Fruit fly (Drosophila melanogaster) whole organism, embryonic: ENCODE measurements around the gene osk.

ENCODE experiments used
- Awh ChIP-seq: fragments of 200-800 bp; sonication (Bioruptor generic); IDR thresholded peaks from 2 replicates; pipeline ENCODE4, ENCODE4 v1.3.6; 2022; ENCODE audit warnings: missing biosample characterization, missing genetic modification characterization
- B-H2 ChIP-seq: fragments of 200-800 bp; sonication (Bioruptor generic); optimal IDR thresholded peaks from 2 replicates; lab custom pipeline; 2018; ENCODE audit warnings: missing biosample characterization, mild to moderate bottlenecking, missing genetic modification characterization
- BEAF-32 ChIP-seq: fragments of 200-800 bp; sonication (Bioruptor generic); optimal IDR thresholded peaks from 3 replicates; lab custom pipeline; 2017; ENCODE audit warnings: missing biosample characterization, missing genetic modification characterization, mild to moderate bottlenecking, moderate library complexity, missing genetic modification reagents
- CG1024 ChIP-seq: fragments of 200-800 bp; sonication (Bioruptor generic); IDR thresholded peaks from 2 replicates; pipeline ENCODE4 v1.3.6; 2022; ENCODE audit warnings: missing biosample characterization, missing genetic modification characterization
- CG10431 ChIP-seq: fragments of 200-800 bp; sonication (Bioruptor generic); optimal IDR thresholded peaks from 3 replicates; lab custom pipeline; 2018; ENCODE audit warnings: missing biosample characterization, mild to moderate bottlenecking, missing genetic modification characterization
- CG10462 ChIP-seq: fragments of 200-800 bp; sonication (Bioruptor generic); optimal IDR thresholded peaks from 2 replicates; lab custom pipeline; 2016; ENCODE audit warnings: missing biosample characterization, missing genetic modification characterization
- CG11085 ChIP-seq: fragments of 200-800 bp; sonication (Bioruptor generic); IDR thresholded peaks from 2 replicates; pipeline ENCODE4 v1.3.6; 2022; ENCODE audit warnings: missing biosample characterization, missing genetic modification characterization
- CG11504 ChIP-seq: fragments of 200-800 bp; sonication (Bioruptor generic); optimal IDR thresholded peaks from 3 replicates; lab custom pipeline; 2019; ENCODE audit warnings: missing biosample characterization, mild to moderate bottlenecking, missing genetic modification characterization, moderate library complexity
- CG13296 ChIP-seq: fragments of 200-800 bp; sonication (Bioruptor generic); optimal IDR thresholded peaks from 3 replicates; lab custom pipeline; 2018; ENCODE audit warnings: missing biosample characterization, mild to moderate bottlenecking, missing genetic modification characterization
- CG15073 ChIP-seq: fragments of 200-800 bp; sonication (Bioruptor generic); optimal IDR thresholded peaks from 2 replicates; lab custom pipeline; 2016; ENCODE audit warnings: missing biosample characterization, missing genetic modification characterization
- CG1603 ChIP-seq: fragments of 200-800 bp; sonication (Bioruptor generic); optimal IDR thresholded peaks from 2 replicates; lab custom pipeline; 2019; ENCODE audit warnings: missing biosample characterization, mild to moderate bottlenecking, missing genetic modification characterization, moderate library complexity
- CG17328 ChIP-seq: fragments of 200-800 bp; sonication (Bioruptor generic); IDR thresholded peaks from 2 replicates; pipeline ENCODE4 v1.3.6; 2022; ENCODE audit warnings: missing biosample characterization, missing genetic modification characterization
- CG17802 ChIP-seq: fragments of 200-800 bp; sonication (Bioruptor generic); optimal IDR thresholded peaks from 2 replicates; lab custom pipeline; 2018; ENCODE audit warnings: missing biosample characterization, mild to moderate bottlenecking, missing genetic modification characterization, moderate library complexity
- CG17829 ChIP-seq: fragments of 200-800 bp; optimal IDR thresholded peaks from 2 replicates; lab custom pipeline; 2019; ENCODE audit warnings: missing biosample characterization, mild to moderate bottlenecking, missing genetic modification characterization, moderate library complexity
- CG18619 ChIP-seq: fragments of 200-800 bp; sonication (Bioruptor generic); optimal IDR thresholded peaks from 3 replicates; lab custom pipeline; 2017; ENCODE audit warnings: missing biosample characterization, mild to moderate bottlenecking, missing genetic modification characterization
- CG2120 ChIP-seq: fragments of 200-800 bp; sonication (Bioruptor generic); optimal IDR thresholded peaks from 3 replicates; lab custom pipeline; 2016; ENCODE audit warnings: missing biosample characterization, missing genetic modification characterization
- CG3065 ChIP-seq: fragments of 200-800 bp; sonication (Bioruptor generic); optimal IDR thresholded peaks from 2 replicates; lab custom pipeline; 2016; ENCODE audit warnings: missing biosample characterization, missing genetic modification characterization
- CG3726 ChIP-seq: fragments of 200-800 bp; sonication (Bioruptor generic); IDR thresholded peaks from 3 replicates; pipeline ENCODE4, ENCODE4 v1.3.6; 2022; ENCODE audit warnings: missing biosample characterization, missing genetic modification characterization
- CG42726 ChIP-seq: fragments of 200-800 bp; sonication (Bioruptor generic); IDR thresholded peaks from 2 replicates; pipeline ENCODE4 v1.3.6; 2022; ENCODE audit warnings: missing biosample characterization, missing genetic modification characterization; ENCODE audit not compliant: partially characterized antibody
- CG4424 ChIP-seq: fragments of 200-800 bp; sonication (Bioruptor generic); optimal IDR thresholded peaks from 3 replicates; lab custom pipeline; 2016; ENCODE audit warnings: missing biosample characterization, missing genetic modification characterization
- CG4617 ChIP-seq: fragments of 200-800 bp; sonication (Bioruptor generic); optimal IDR thresholded peaks from 3 replicates; lab custom pipeline; 2016; ENCODE audit warnings: missing biosample characterization, missing genetic modification characterization, borderline replicate concordance
- CG6272 ChIP-seq: fragments of 200-800 bp; sonication (Bioruptor generic); IDR thresholded peaks from 2 replicates; pipeline ENCODE4 v1.3.6; 2022; ENCODE audit warnings: missing biosample characterization, missing genetic modification characterization
- CG8944 ChIP-seq: fragments of 200-800 bp; sonication (Bioruptor generic); optimal IDR thresholded peaks from 3 replicates; lab custom pipeline; 2016; ENCODE audit warnings: missing biosample characterization, missing genetic modification characterization
- Dip2 ChIP-seq: fragments of 200-800 bp; sonication (Bioruptor generic); IDR thresholded peaks from 2 replicates; pipeline ENCODE4 v1.3.6; 2022; ENCODE audit warnings: missing biosample characterization, missing genetic modification characterization
- Elba2 ChIP-seq: fragments of 200-800 bp; sonication (Bioruptor generic); optimal IDR thresholded peaks from 3 replicates; lab custom pipeline; 2016; ENCODE audit warnings: missing biosample characterization, missing genetic modification characterization
- Hsf ChIP-seq: fragments of 200-800 bp; sonication (Bioruptor generic); optimal IDR thresholded peaks from 3 replicates; lab custom pipeline; 2016; ENCODE audit warnings: missing biosample characterization, missing genetic modification characterization
- MTF-1 ChIP-seq: fragments of 200-800 bp; sonication (Bioruptor generic); optimal IDR thresholded peaks from 2 replicates; lab custom pipeline; 2018; ENCODE audit warnings: missing biosample characterization, mild to moderate bottlenecking, missing genetic modification characterization, borderline replicate concordance
- Mes4 ChIP-seq: fragments of 200-800 bp; sonication (Bioruptor generic); optimal IDR thresholded peaks from 2 replicates; lab custom pipeline; 2016; ENCODE audit warnings: missing biosample characterization, missing genetic modification characterization
- NK7.1 ChIP-seq: fragments of 200-800 bp; sonication (Bioruptor generic); optimal IDR thresholded peaks from 3 replicates; lab custom pipeline; 2016; ENCODE audit warnings: missing biosample characterization, missing genetic modification characterization
- Usf ChIP-seq: fragments of 200-800 bp; sonication (Bioruptor generic); optimal IDR thresholded peaks from 2 replicates; lab custom pipeline; 2017; ENCODE audit warnings: missing genotype, missing biosample characterization, missing genetic modification characterization
- Vsx1 ChIP-seq: fragments of 200-800 bp; sonication (Bioruptor generic); optimal IDR thresholded peaks from 2 replicates; lab custom pipeline; 2017; ENCODE audit warnings: missing biosample characterization, mild to moderate bottlenecking, missing genetic modification characterization, missing genetic modification reagents
- ase ChIP-seq: fragments of 200-800 bp; sonication (Bioruptor generic); IDR thresholded peaks from 3 replicates; pipeline ENCODE4 v1.3.6; 2022; ENCODE audit warnings: missing biosample characterization, missing genetic modification characterization
- az2 ChIP-seq: fragments of 200-800 bp; sonication (Bioruptor generic); optimal IDR thresholded peaks from 3 replicates; lab custom pipeline; 2016; ENCODE audit warnings: missing biosample characterization, missing genetic modification characterization
- br ChIP-seq: fragments of >200 bp; optimal IDR thresholded peaks from 2 replicates; lab custom pipeline; 2017
- btn ChIP-seq: fragments of 200-800 bp; sonication (Bioruptor generic); optimal IDR thresholded peaks from 2 replicates; lab custom pipeline; 2016; ENCODE audit warnings: missing biosample characterization, missing genetic modification characterization
- chif ChIP-seq, 2 experiments: fragments of 200-800 bp; sonication (Bioruptor generic); optimal IDR thresholded peaks; 3 replicates each; lab custom pipeline; 2016; ENCODE audit warnings: missing biosample characterization in 2 of 2, missing genetic modification characterization in 2 of 2
- chn ChIP-seq: fragments of 200-800 bp; sonication (Bioruptor generic); optimal IDR thresholded peaks from 2 replicates; lab custom pipeline; 2016; ENCODE audit warnings: missing biosample characterization, missing genetic modification characterization
- crc ChIP-seq: fragments of 200-800 bp; sonication (Bioruptor generic); optimal IDR thresholded peaks from 2 replicates; lab custom pipeline; 2016; ENCODE audit warnings: missing biosample characterization, missing genetic modification characterization
- da ChIP-seq: fragments of 200-800 bp; sonication (Bioruptor generic); optimal IDR thresholded peaks from 2 replicates; lab custom pipeline; 2016; ENCODE audit warnings: missing biosample characterization, missing genetic modification characterization
- danr ChIP-seq: fragments of 200-800 bp; sonication (Bioruptor generic); IDR thresholded peaks from 2 replicates; pipeline ENCODE4 v1.3.6; 2022; ENCODE audit warnings: missing biosample characterization, missing genetic modification characterization
- en ChIP-seq: fragments of 200-800 bp; sonication (Bioruptor generic); optimal IDR thresholded peaks from 2 replicates; lab custom pipeline; 2016; ENCODE audit warnings: missing biosample characterization, missing genetic modification characterization
- fd64A ChIP-seq: fragments of 200-800 bp; sonication (Bioruptor generic); optimal IDR thresholded peaks from 3 replicates; lab custom pipeline; 2018; ENCODE audit warnings: missing biosample characterization, mild to moderate bottlenecking, missing genetic modification characterization
- ind ChIP-seq: fragments of 200-800 bp; sonication (Bioruptor generic); optimal IDR thresholded peaks from 3 replicates; lab custom pipeline; 2016; ENCODE audit warnings: missing biosample characterization, missing genetic modification characterization
- kay ChIP-seq: fragments of 200-800 bp; sonication (Bioruptor generic); optimal IDR thresholded peaks from 2 replicates; lab custom pipeline; 2016; ENCODE audit warnings: missing biosample characterization, missing genetic modification characterization
- ken ChIP-seq: fragments of 200-800 bp; sonication (Bioruptor generic); IDR thresholded peaks from 3 replicates; pipeline ENCODE4 v1.3.6; 2022; ENCODE audit warnings: missing biosample characterization, missing genetic modification characterization
- kni ChIP-seq: fragments of 200-800 bp; sonication (Bioruptor generic); optimal IDR thresholded peaks from 3 replicates; lab custom pipeline; 2017; ENCODE audit warnings: mild to moderate bottlenecking, missing biosample characterization, missing genetic modification reagents, missing genetic modification characterization
- mam ChIP-seq: fragments of 200-800 bp; sonication (Bioruptor generic); optimal IDR thresholded peaks from 3 replicates; lab custom pipeline; 2016; ENCODE audit warnings: missing biosample characterization, missing genetic modification characterization
- pho ChIP-seq: fragments of 200-800 bp; sonication (Bioruptor generic); optimal IDR thresholded peaks from 2 replicates; lab custom pipeline; 2016; ENCODE audit warnings: missing biosample characterization, missing genetic modification characterization
- pros ChIP-seq: fragments of 200-800 bp; sonication (Bioruptor generic); optimal IDR thresholded peaks from 3 replicates; lab custom pipeline; 2019; ENCODE audit warnings: missing biosample characterization, mild to moderate bottlenecking, missing genetic modification characterization, moderate library complexity
- repo ChIP-seq: fragments of 200-800 bp; sonication (Bioruptor generic); optimal IDR thresholded peaks from 2 replicates; lab custom pipeline; 2016; ENCODE audit warnings: missing biosample characterization, missing genetic modification characterization
- run ChIP-seq: fragments of 200-800 bp; sonication (Bioruptor generic); optimal IDR thresholded peaks from 3 replicates; lab custom pipeline; 2018; ENCODE audit warnings: missing biosample characterization, mild to moderate bottlenecking, missing genetic modification characterization
- zfh2 ChIP-seq: fragments of 200-800 bp; sonication (Bioruptor generic); optimal IDR thresholded peaks from 2 replicates; lab custom pipeline; 2016; ENCODE audit warnings: missing biosample characterization, missing genetic modification characterization

osk gene

DNA sequence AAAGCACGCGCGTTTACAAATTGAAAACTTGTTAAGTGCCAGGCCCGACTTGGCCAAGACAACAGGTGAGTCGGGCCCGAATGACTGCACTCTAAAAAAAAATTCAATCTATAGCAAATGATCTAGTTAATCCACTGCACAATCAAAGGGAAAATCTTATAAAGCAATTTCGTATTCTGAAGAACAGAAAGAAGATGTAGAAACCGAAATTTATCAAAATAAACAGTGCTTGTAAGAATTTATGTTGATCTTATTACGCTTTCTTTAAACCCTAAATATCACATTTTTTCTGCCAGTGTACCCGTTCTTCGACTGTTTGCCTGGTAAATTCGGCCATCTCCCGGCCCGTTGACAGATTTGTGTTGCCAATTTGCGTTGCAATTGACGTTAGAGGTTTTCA, 38.2 kb upstream of the osk start (continued):
- TF ChIP-seq az2 (GFP tag; lab: Kevin White, UChicago), result peak; percentile 63
- no peak for TF ChIP-seq CG42726 (GFP tag; lab: Robert Waterston, UW)
- TF ChIP-seq NK7.1 (GFP tag; lab: Kevin White, UChicago), result no peak
- peak; percentile 29 for TF ChIP-seq CG10462 (GFP tag; lab: Kevin White, UChicago)
- peak; percentile 12 for TF ChIP-seq fd64A
- no peak for TF ChIP-seq Usf (GFP tag; lab: Kevin White, UChicago)
- peak; percentile 52 for TF ChIP-seq kni
- TF ChIP-seq kay, result no peak
- peak; percentile 61 for TF ChIP-seq CG17829 (tag; lab: Kevin White, UChicago)
- peak; percentile 55 for TF ChIP-seq Mes4 (GFP tag; lab: Kevin White, UChicago)
- peak; percentile 48; the same call in 1 of the 2 replicates for TF ChIP-seq CG17328 (GFP tag; lab: Robert Waterston, UW)
- no peak for TF ChIP-seq Awh (GFP tag; lab: Robert Waterston, UW)
- TF ChIP-seq chif (GFP tag; optimal IDR thresholded peaks at IDR 0.05; lab: Kevin White, UChicago), result peak; percentile 60 to 74
- peak; percentile 61 for TF ChIP-seq pho (GFP tag; lab: Kevin White, UChicago)
- no peak for TF ChIP-seq B-H2 (GFP tag; lab: Kevin White, UChicago)
- TF ChIP-seq da (GFP tag; lab: Kevin White, UChicago), result peak; percentile 44
- TF ChIP-seq danr (GFP tag; lab: Robert Waterston, UW), result no peak
- TF ChIP-seq zfh2 (GFP tag; lab: Kevin White, UChicago), result peak; percentile 42
- no peak for TF ChIP-seq CG3726 (GFP tag; lab: Robert Waterston, UW)
- no peak for TF ChIP-seq CG10431
- peak; percentile 70 for TF ChIP-seq CG4424 (GFP tag; lab: Kevin White, UChicago)
- peak; percentile 78 for TF ChIP-seq CG2120 (GFP tag; lab: Kevin White, UChicago)
- TF ChIP-seq CG6272 (GFP tag; lab: Robert Waterston, UW), result 0 out of 2 replicates have a peak, but pooled peaks have one; percentile 6
- TF ChIP-seq MTF-1, result no peak
- peak; percentile 63 for TF ChIP-seq CG1603 (tag; lab: Kevin White, UChicago)
- TF ChIP-seq pros (GFP tag; lab: Kevin White, UChicago), result no peak
- peak; percentile 31 for TF ChIP-seq en (GFP tag; lab: Kevin White, UChicago)
- TF ChIP-seq chn (GFP tag; lab: Kevin White, UChicago), result peak; percentile 50
- TF ChIP-seq CG3065, result peak; percentile 14
- TF ChIP-seq Hsf, result peak; percentile 53
- no peak for TF ChIP-seq CG4617 (GFP tag; lab: Kevin White, UChicago)
- peak; percentile 58 for TF ChIP-seq run (tag; lab: Kevin White, UChicago)
- TF ChIP-seq repo, result peak; percentile 31
- TF ChIP-seq CG13296 (GFP tag; lab: Kevin White, UChicago), result peak; percentile 67
- peak; percentile 60 for TF ChIP-seq CG8944 (GFP tag; lab: Kevin White, UChicago)
- TF ChIP-seq Vsx1 (GFP tag; lab: Kevin White, UChicago), result peak; percentile 53
- peak; percentile 57 for TF ChIP-seq CG18619 (GFP tag; lab: Kevin White, UChicago)
- TF ChIP-seq CG17802 (tag; lab: Kevin White, UChicago), result peak; percentile 29
- no peak for TF ChIP-seq BEAF-32 (GFP tag; lab: Kevin White, UChicago)
- TF ChIP-seq Dip2, result no peak
- TF ChIP-seq Elba2 (GFP tag; lab: Kevin White, UChicago), result no peak
- TF ChIP-seq mam, result peak; percentile 45
- TF ChIP-seq ind (GFP tag; lab: Kevin White, UChicago), result peak; percentile 68
- peak; percentile 45 for TF ChIP-seq crc (GFP tag; lab: Kevin White, UChicago)
- TF ChIP-seq ase, result no peak
- no peak for TF ChIP-seq CG1024 (GFP tag; lab: Robert Waterston, UW)
- TF ChIP-seq br (lab: Kevin White, UChicago), result no peak
- no peak for TF ChIP-seq CG15073 (GFP tag; lab: Kevin White, UChicago)
- TF ChIP-seq ken (GFP tag; lab: Robert Waterston, UW), result no peak
- peak; percentile 41 for TF ChIP-seq btn (GFP tag; lab: Kevin White, UChicago)
- no peak for TF ChIP-seq CG11085 (GFP tag; lab: Robert Waterston, UW)
- peak; percentile 82 for TF ChIP-seq CG11504 (tag; lab: Kevin White, UChicago)
